Worm (Caenorhabditis elegans) whole organism, L4 larva: ENCODE measurements around the gene Y34F4.3.

ENCODE experiments used
- hif-1 ChIP-seq, 2 experiments: sonication (generic microtip); optimal IDR thresholded peaks; 2 replicates each; lab custom pipeline; 2016 to 2017; ENCODE audit warnings: missing compliant biosample characterization in 2 of 2, missing genetic modification characterization in 2 of 2, missing genetic modification reagents in 2 of 2, missing genotype in 2 of 2, mild to moderate bottlenecking in 1 of 2
- mep-1 ChIP-seq: fragments of 150-350 bp; sonication (generic microtip); optimal IDR thresholded peaks from 3 replicates; lab custom pipeline; 2014; ENCODE audit warnings: missing biosample characterization, missing genetic modification characterization
- skn-1 ChIP-seq: fragments of 150-350 bp; optimal IDR thresholded peaks from 2 replicates; lab custom pipeline; 2014; ENCODE audit warnings: missing biosample characterization, missing genetic modification characterization
- ztf-11 ChIP-seq: fragments of 150-350 bp; optimal IDR thresholded peaks from 2 replicates; lab custom pipeline; 2014; ENCODE audit warnings: missing biosample characterization, missing genetic modification characterization

DNA sequence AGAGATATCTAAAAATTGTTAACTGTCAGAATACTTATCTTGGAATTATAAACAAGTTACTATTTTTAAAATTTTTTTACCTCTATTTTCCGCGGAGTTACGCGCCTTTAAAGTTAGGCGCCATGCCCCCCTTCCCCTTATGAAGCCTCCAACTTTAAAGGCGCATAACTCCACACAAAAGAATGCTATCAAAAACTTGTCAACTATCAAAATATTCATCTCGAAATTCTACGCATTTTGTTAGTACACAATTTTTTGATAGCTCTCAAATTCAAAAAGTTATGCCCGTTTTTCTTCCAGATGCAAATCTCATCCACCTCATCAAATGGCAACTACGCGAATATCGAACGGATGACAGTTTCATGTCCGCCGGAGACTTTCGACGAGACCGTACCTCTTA lies 33.0 kb downstream of the Y34F4.3 start, which contains the start of gene tbc-10:
- TF ChIP-seq ztf-11 (no peak), mep-1 (tag; lab: Kevin White, UChicago) (no peak), hif-1 (tag; optimal IDR thresholded peaks at IDR 0.05; lab: Kevin White, UChicago) (no peak), skn-1 (no peak)
